Fruit fly (Drosophila melanogaster): ENCODE results near the gene Dhc1.

DNA sequence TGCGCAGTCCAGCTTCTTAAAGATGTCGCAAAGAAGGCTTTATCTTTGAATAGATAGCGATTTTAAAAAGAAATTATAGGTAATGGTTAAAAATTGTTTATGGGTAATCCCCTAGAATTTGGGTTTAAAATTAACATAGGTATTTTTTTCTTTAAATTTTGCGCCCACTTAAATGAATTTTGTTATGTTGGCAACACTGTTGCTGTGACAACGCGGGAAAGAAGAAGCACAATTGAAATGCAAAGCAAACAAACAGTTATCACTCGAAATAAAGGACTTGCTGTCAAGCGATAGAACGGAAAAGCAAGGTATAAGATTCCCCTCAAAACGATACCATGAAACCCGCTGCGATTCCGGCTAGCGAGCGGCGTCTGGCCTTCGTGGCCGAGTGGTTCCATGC, 5.3 kb upstream of the Dhc1 start, which contains the start of gene nmdyn-D7:
- TF ChIP-seq CG17385 (GFP tag; optimal IDR thresholded peaks at IDR 0.05): peak; percentile 99
- no peak for TF ChIP-seq CG34224 (GFP tag; IDR thresholded peaks at IDR 0.05; ENCODE audit: partially characterized antibody)
- no peak for TF ChIP-seq lov (optimal IDR thresholded peaks at IDR 0.05)
- no peak for TF ChIP-seq lov (GFP tag; IDR thresholded peaks at IDR 0.05)
- no peak for TF ChIP-seq vfl (GFP tag; optimal IDR thresholded peaks at IDR 0.05)
- TF ChIP-seq CG10147 (GFP tag; optimal IDR thresholded peaks at IDR 0.05): no peak
- TF ChIP-seq CG17829 (tag; optimal IDR thresholded peaks at IDR 0.05): no peak
- TF ChIP-seq CG4282 (GFP tag; optimal IDR thresholded peaks at IDR 0.05): no peak
- no peak for TF ChIP-seq psq (GFP tag; optimal IDR thresholded peaks at IDR 0.05)
- TF ChIP-seq CG6683 (GFP tag; optimal IDR thresholded peaks at IDR 0.05): no peak
- no peak for TF ChIP-seq trh (GFP tag; optimal IDR thresholded peaks at IDR 0.05)
- TF ChIP-seq CG10431 (GFP tag; optimal IDR thresholded peaks at IDR 0.05): no peak
- 0 out of 4 replicates have a peak, but pooled peaks have one; percentile 42 for TF ChIP-seq Dll (GFP tag; IDR thresholded peaks at IDR 0.05; ENCODE audit: partially characterized antibody)
- TF ChIP-seq CG32772 (GFP tag; IDR thresholded peaks at IDR 0.05): no peak
- no peak for TF ChIP-seq Oaz (GFP tag; IDR thresholded peaks at IDR 0.05)
